Worm (Caenorhabditis elegans): ENCODE measurements around the gene C35B1.2.
"Not testable (repeated sequence)": the region's sequence is repeated elsewhere in the genome, so short reads cannot be mapped to it uniquely, and the experiment has no call there.

DNA sequence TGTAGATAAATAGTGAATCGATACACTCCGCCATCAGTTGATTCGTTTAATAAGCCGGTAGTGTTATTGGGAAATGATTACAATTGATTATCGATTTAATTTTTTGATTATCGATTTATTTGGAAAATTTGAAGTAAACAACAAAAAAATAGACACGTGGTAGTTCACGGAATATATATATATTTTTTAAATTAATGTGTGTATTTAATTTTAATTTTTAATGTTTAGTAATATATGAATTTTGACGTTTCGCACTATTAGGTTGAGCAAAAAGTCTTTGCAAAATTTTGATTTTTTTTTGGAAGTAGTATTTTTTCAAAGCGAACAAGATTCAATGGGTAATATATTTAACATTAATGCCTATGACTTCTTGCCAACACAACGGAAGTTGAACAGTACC lies 57.0 kb downstream of the C35B1.2 start, which contains the start of gene F49F1.12:
- TF ChIP-seq fkh-10 (GFP tag; optimal IDR thresholded peaks at IDR 0.05); ets-4 (tag; optimal IDR thresholded peaks at IDR 0.05); ama-1 (optimal IDR thresholded peaks at IDR 0.05); F13H6.1 (tag; optimal IDR thresholded peaks at IDR 0.05); ttx-3 (tag; optimal IDR thresholded peaks at IDR 0.05); ceh-6 (GFP tag; optimal IDR thresholded peaks at IDR 0.05); lin-11 (tag; optimal IDR thresholded peaks at IDR 0.05); dve-1 (tag; optimal IDR thresholded peaks at IDR 0.05); K09A11.1 (tag; optimal IDR thresholded peaks at IDR 0.05; ENCODE audit: insufficient read depth); T23F11.4 (GFP tag; optimal IDR thresholded peaks at IDR 0.05); ceh-19 (GFP tag; optimal IDR thresholded peaks at IDR 0.05); syd-9 (tag; optimal IDR thresholded peaks at IDR 0.05); mec-3 (tag; optimal IDR thresholded peaks at IDR 0.05; ENCODE audit: borderline replicate concordance); elt-2 (tag; optimal IDR thresholded peaks at IDR 0.05): not testable (repeated sequence)
